Fruit fly (Drosophila melanogaster) whole organism, wandering third instar larva: ENCODE data around the gene CG7329.

Source experiments
- Hr78 ChIP-seq: fragments of >200 bp; optimal IDR thresholded peaks from 2 replicates; lab custom pipeline; 2017; ENCODE audit warnings: missing biosample characterization, missing genetic modification characterization
- Jra ChIP-seq: sonication (Bioruptor generic); optimal IDR thresholded peaks from 2 replicates; lab custom pipeline; 2016; ENCODE audit warnings: missing biosample characterization, missing genetic modification characterization
- Mio ChIP-seq: sonication (Bioruptor generic); optimal IDR thresholded peaks from 2 replicates; lab custom pipeline; 2016; ENCODE audit warnings: missing biosample characterization, missing genetic modification characterization
- OdsH ChIP-seq: fragments of 200-800 bp; sonication (Bioruptor generic); optimal IDR thresholded peaks from 2 replicates; lab custom pipeline; 2016; ENCODE audit warnings: missing biosample characterization, mild to moderate bottlenecking, missing genetic modification characterization
- dl ChIP-seq, 2 experiments: fragments of 175-275, 200-275 bp in 1 of 2; fragments of 200-275 bp in 1 of 2; sonication (Bioruptor generic); optimal IDR thresholded peaks; lab custom pipeline; 2018; ENCODE audit warnings: mild to moderate bottlenecking in 2 of 2, missing biosample characterization in 2 of 2, missing genetic modification characterization in 2 of 2, moderate library complexity in 2 of 2; ENCODE audit not compliant: partially characterized antibody in 2 of 2, insufficient read depth in 1 of 2
- fru ChIP-seq: fragments of 200-800 bp; sonication (Bioruptor generic); optimal IDR thresholded peaks from 3 replicates; lab custom pipeline; 2016; ENCODE audit warnings: missing biosample characterization, mild to moderate bottlenecking, missing genetic modification characterization
- h ChIP-seq: fragments of 200-800 bp; sonication (Bioruptor generic); optimal IDR thresholded peaks from 3 replicates; lab custom pipeline; 2016; ENCODE audit warnings: missing biosample characterization, mild to moderate bottlenecking, missing genetic modification characterization
- lola ChIP-seq: fragments of >200 bp; optimal IDR thresholded peaks from 2 replicates; lab custom pipeline; 2017; ENCODE audit warnings: missing biosample characterization, missing genetic modification characterization
- pan ChIP-seq: fragments of >200 bp; optimal IDR thresholded peaks from 2 replicates; lab custom pipeline; 2017
- rgr ChIP-seq: fragments of 200-800 bp; sonication (Bioruptor generic); optimal IDR thresholded peaks from 3 replicates; lab custom pipeline; 2016; ENCODE audit warnings: missing biosample characterization, mild to moderate bottlenecking, missing genetic modification characterization

DNA sequence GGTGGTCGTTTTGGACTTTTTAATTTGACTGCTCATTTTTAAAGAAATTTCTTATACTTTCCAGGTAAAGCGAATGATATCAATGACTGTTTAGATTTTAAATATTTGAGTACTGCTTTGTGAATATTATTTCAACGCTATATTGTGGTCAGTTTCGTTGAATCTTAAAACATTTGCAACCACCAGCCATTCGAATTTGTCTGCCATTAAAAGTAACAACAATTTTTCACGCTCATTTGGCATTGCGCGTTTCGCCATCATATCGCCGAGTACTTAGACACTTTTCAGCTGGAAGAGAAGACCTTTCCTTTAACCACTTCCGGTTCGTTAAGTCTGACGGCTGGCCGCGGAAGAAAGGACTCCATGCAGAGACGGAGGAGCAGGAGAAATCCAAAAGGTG lies 56.7 kb downstream of the CG7329 start, which contains the start of gene CG34161:
- no peak for TF ChIP-seq dl (GFP tag; optimal IDR thresholded peaks at IDR 0.05; lab: Kevin White, UChicago; ENCODE audit: insufficient read depth in 1 of 2, partially characterized antibody in 2 of 2)
- TF ChIP-seq Mio (GFP tag; lab: Kevin White, UChicago): no peak
- no peak for TF ChIP-seq rgr (GFP tag; lab: Kevin White, UChicago)
- no peak for TF ChIP-seq h (GFP tag; lab: Kevin White, UChicago)
- no peak for TF ChIP-seq fru
- no peak for TF ChIP-seq pan (lab: Kevin White, UChicago)
- no peak for TF ChIP-seq lola (GFP tag; lab: Kevin White, UChicago)
- TF ChIP-seq Jra (GFP tag; lab: Kevin White, UChicago): no peak
- TF ChIP-seq Hr78 (GFP tag; lab: Kevin White, UChicago): no peak
- TF ChIP-seq OdsH (GFP tag; lab: Kevin White, UChicago): no peak
